Worm (Caenorhabditis elegans) whole organism, late embryonic: ENCODE data around the gene best-21.

Source experiments
- F13H6.1 ChIP-seq: sonication (generic microtip); optimal IDR thresholded peaks from 2 replicates; lab custom pipeline; 2016; ENCODE audit warnings: missing genetic modification characterization, missing compliant biosample characterization
- Y22D7AL.16 ChIP-seq: sonication (generic microtip); optimal IDR thresholded peaks from 2 replicates; lab custom pipeline; 2016; ENCODE audit warnings: missing genetic modification characterization, missing compliant biosample characterization
- ahr-1 ChIP-seq: sonication (generic microtip); optimal IDR thresholded peaks from 2 replicates; lab custom pipeline; 2016; ENCODE audit warnings: missing genetic modification characterization, missing compliant biosample characterization
- ama-1 ChIP-seq: fragments of 150-350 bp; optimal IDR thresholded peaks from 2 replicates; lab custom pipeline; 2014
- ceh-14 ChIP-seq: sonication (generic microtip); optimal IDR thresholded peaks from 2 replicates; lab custom pipeline; 2016; ENCODE audit warnings: missing genotype, missing genetic modification characterization, missing compliant biosample characterization
- ceh-18 ChIP-seq: sonication (generic microtip); optimal IDR thresholded peaks from 2 replicates; lab custom pipeline; 2016; ENCODE audit warnings: missing genetic modification characterization, missing compliant biosample characterization
- ceh-19 ChIP-seq: fragments of 200-800 bp; sonication (Bioruptor generic); optimal IDR thresholded peaks from 2 replicates; lab custom pipeline; 2018; ENCODE audit warnings: mild to moderate bottlenecking, missing genetic modification characterization, missing compliant biosample characterization
- ceh-22 ChIP-seq: sonication (generic microtip); optimal IDR thresholded peaks from 2 replicates; lab custom pipeline; 2017; ENCODE audit warnings: missing biosample characterization, missing genetic modification characterization
- ceh-30 ChIP-seq: fragments of 150-350 bp; optimal IDR thresholded peaks from 2 replicates; lab custom pipeline; 2014; ENCODE audit warnings: missing biosample characterization, missing genetic modification characterization
- ceh-31 ChIP-seq: sonication (generic microtip); optimal IDR thresholded peaks from 2 replicates; lab custom pipeline; 2016; ENCODE audit warnings: missing genetic modification characterization, missing compliant biosample characterization
- ceh-34 ChIP-seq: sonication (generic microtip); optimal IDR thresholded peaks from 2 replicates; lab custom pipeline; 2016; ENCODE audit warnings: mild to moderate bottlenecking, missing genetic modification characterization, missing compliant biosample characterization
- ceh-48 ChIP-seq: sonication (generic microtip); optimal IDR thresholded peaks from 2 replicates; lab custom pipeline; 2016; ENCODE audit warnings: missing genetic modification characterization, inconsistent platforms, missing compliant biosample characterization
- dmd-4 ChIP-seq: sonication (generic microtip); optimal IDR thresholded peaks from 2 replicates; lab custom pipeline; 2016; ENCODE audit warnings: borderline replicate concordance, missing genetic modification characterization, missing compliant biosample characterization
- dve-1 ChIP-seq: sonication (generic microtip); optimal IDR thresholded peaks from 2 replicates; lab custom pipeline; 2017; ENCODE audit warnings: antibody characterized with exemption, mild to moderate bottlenecking, missing genetic modification characterization, missing compliant biosample characterization
- elt-2 ChIP-seq: sonication (generic microtip); optimal IDR thresholded peaks from 2 replicates; lab custom pipeline; 2016; ENCODE audit warnings: missing genetic modification reagents, missing genetic modification characterization, missing compliant biosample characterization
- ets-4 ChIP-seq: sonication (generic microtip); optimal IDR thresholded peaks from 2 replicates; lab custom pipeline; 2016; ENCODE audit warnings: missing genetic modification characterization, missing compliant biosample characterization
- fkh-10 ChIP-seq: fragments of 150-350 bp; optimal IDR thresholded peaks from 2 replicates; lab custom pipeline; 2014; ENCODE audit warnings: missing biosample characterization, missing genetic modification reagents, missing genetic modification characterization
- fkh-6 ChIP-seq: sonication (generic microtip); optimal IDR thresholded peaks from 2 replicates; lab custom pipeline; 2016; ENCODE audit warnings: missing genetic modification characterization, missing compliant biosample characterization
- hlh-30 ChIP-seq: sonication (generic microtip); optimal IDR thresholded peaks from 2 replicates; lab custom pipeline; 2017; ENCODE audit warnings: antibody characterized with exemption, missing genetic modification characterization, missing compliant biosample characterization; ENCODE audit not compliant: insufficient read depth
- hlh-6 ChIP-seq: sonication (generic microtip); optimal IDR thresholded peaks from 2 replicates; lab custom pipeline; 2016; ENCODE audit warnings: missing genotype, missing genetic modification characterization, missing compliant biosample characterization
- lim-6 ChIP-seq: sonication (generic microtip); optimal IDR thresholded peaks from 2 replicates; lab custom pipeline; 2016; ENCODE audit warnings: missing genetic modification characterization, missing compliant biosample characterization
- nfya-1 ChIP-seq: sonication (generic microtip); optimal IDR thresholded peaks from 2 replicates; lab custom pipeline; 2017; ENCODE audit warnings: missing genetic modification characterization, mild to moderate bottlenecking, missing compliant biosample characterization, antibody characterized with exemption, moderate library complexity
- nhr-11 ChIP-seq: fragments of 150-350 bp; optimal IDR thresholded peaks from 2 replicates; lab custom pipeline; 2014; ENCODE audit warnings: missing biosample characterization, missing genetic modification characterization
- odd-2 ChIP-seq: sonication (generic microtip); optimal IDR thresholded peaks from 2 replicates; lab custom pipeline; 2017; ENCODE audit warnings: antibody characterized with exemption, mild to moderate bottlenecking, missing genetic modification characterization, missing compliant biosample characterization
- pat-9 ChIP-seq: fragments of 200-800 bp; sonication (Bioruptor generic); optimal IDR thresholded peaks from 2 replicates; lab custom pipeline; 2018; ENCODE audit warnings: mild to moderate bottlenecking, missing genetic modification characterization, moderate library complexity, missing compliant biosample characterization
- pha-2 ChIP-seq: sonication (generic microtip); optimal IDR thresholded peaks from 2 replicates; lab custom pipeline; 2017; ENCODE audit warnings: mild to moderate bottlenecking, missing genetic modification characterization, missing compliant biosample characterization
- pha-4 ChIP-seq: fragments of 150-350 bp; optimal IDR thresholded peaks from 2 replicates; lab custom pipeline; 2018; ENCODE audit warnings: missing biosample characterization, missing genetic modification reagents, missing genetic modification characterization
- pros-1 ChIP-seq: fragments of 150-350 bp; optimal IDR thresholded peaks from 2 replicates; lab custom pipeline; 2014; ENCODE audit warnings: missing biosample characterization, missing genetic modification reagents, missing genetic modification characterization
- rnt-1 ChIP-seq: sonication (generic microtip); optimal IDR thresholded peaks from 2 replicates; lab custom pipeline; 2016; ENCODE audit warnings: missing genetic modification characterization, missing compliant biosample characterization
- sdc-2 ChIP-seq: sonication (generic microtip); optimal IDR thresholded peaks from 2 replicates; lab custom pipeline; 2016; ENCODE audit warnings: missing genotype, missing genetic modification characterization, missing compliant biosample characterization
- sox-2 ChIP-seq: fragments of 200-800 bp; sonication (Bioruptor generic); IDR thresholded peaks from 2 replicates; pipeline ENCODE4 v1.3.6; 2022; ENCODE audit warnings: missing genetic modification reagents, missing genetic modification characterization, missing compliant biosample characterization
- tbx-2 ChIP-seq: sonication (generic microtip); optimal IDR thresholded peaks from 2 replicates; lab custom pipeline; 2016; ENCODE audit warnings: missing genetic modification characterization, missing compliant biosample characterization
- ttx-3 ChIP-seq: sonication (generic microtip); optimal IDR thresholded peaks from 2 replicates; lab custom pipeline; 2016; ENCODE audit warnings: missing genetic modification reagents, missing genetic modification characterization, missing compliant biosample characterization
- unc-42 ChIP-seq: sonication (generic microtip); optimal IDR thresholded peaks from 2 replicates; lab custom pipeline; 2016; ENCODE audit warnings: missing genotype, missing genetic modification characterization, missing compliant biosample characterization
- unc-86 ChIP-seq: sonication (generic microtip); optimal IDR thresholded peaks from 2 replicates; lab custom pipeline; 2016; ENCODE audit warnings: missing genetic modification characterization, missing compliant biosample characterization

The best-21 gene

DNA sequence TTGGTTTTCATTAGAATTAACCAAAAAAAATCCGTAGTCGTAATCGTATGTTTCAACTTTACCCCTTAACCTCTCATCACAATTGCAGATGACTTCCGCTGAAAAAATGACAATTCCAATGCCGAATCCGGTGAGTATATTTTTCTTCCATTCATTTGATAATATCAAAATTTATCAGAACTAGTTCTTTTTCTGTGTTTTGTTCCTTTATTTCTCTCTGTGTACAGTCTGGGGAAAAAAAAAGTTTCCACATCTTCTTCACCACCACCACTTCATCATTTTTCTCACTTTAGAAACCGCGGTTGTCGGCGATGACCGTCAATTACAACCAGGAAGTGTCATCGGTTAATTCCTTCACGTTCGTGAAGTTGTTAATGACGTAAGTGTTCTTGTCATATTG, at the start of gene best-21:
Gene best-21 (plus strand): TSS at position 301 of the 400 bp plus-strand sequence.
- TF ChIP-seq pat-9 (tag; lab: Kevin White, UChicago) (no peak), nhr-11 (tag; lab: Kevin White, UChicago) (no peak), rnt-1 (no peak), dve-1 (no peak), hlh-30 (tag; lab: Kevin White, UChicago) (no peak), pha-4 (tag; lab: Kevin White, UChicago) (no peak), lim-6 (no peak)

DNA sequence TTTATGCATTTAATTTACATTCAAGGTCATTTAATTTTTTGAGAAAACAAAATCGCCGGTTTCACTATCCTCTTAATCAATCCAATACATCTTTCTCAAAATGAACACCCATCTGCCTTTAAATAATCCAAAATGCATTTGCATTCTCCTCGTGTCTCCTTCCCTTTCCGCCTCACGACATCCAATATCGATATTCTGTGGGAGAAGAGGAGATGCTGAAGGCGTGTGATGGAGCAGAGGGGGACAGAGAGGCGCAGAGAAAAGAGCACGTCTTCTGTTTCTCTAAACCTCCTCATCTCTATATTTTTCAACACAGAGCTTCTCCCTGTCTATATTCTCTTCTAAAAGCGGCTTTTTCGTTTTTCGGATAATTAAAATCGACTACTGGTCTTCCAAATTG, 42.7 kb upstream of the best-21 start, which contains the start of gene Y73F8A.5:
Gene Y73F8A.5 (plus strand): TSS at position 321 of the 400 bp plus-strand sequence.
- no peak for TF ChIP-seq ets-4 (tag; lab: Kevin White, UChicago)
- peak; percentile 15 for TF ChIP-seq hlh-30 (tag; lab: Kevin White, UChicago)
- peak; percentile 27 for TF ChIP-seq ceh-14 (tag; lab: Kevin White, UChicago)
- TF ChIP-seq odd-2 (tag; lab: Kevin White, UChicago), result no peak
- TF ChIP-seq pat-9 (tag; lab: Kevin White, UChicago), result no peak
- no peak for TF ChIP-seq unc-86
- no peak for TF ChIP-seq ceh-18 (tag; lab: Kevin White, UChicago)
- TF ChIP-seq hlh-6, result no peak
- TF ChIP-seq ceh-48, result no peak
- TF ChIP-seq ceh-34 (tag; lab: Kevin White, UChicago), result no peak
- peak; percentile 81 for TF ChIP-seq unc-42
- TF ChIP-seq ceh-30, result no peak
- no peak for TF ChIP-seq pha-2 (tag; lab: Kevin White, UChicago)
- TF ChIP-seq pha-4 (tag; lab: Kevin White, UChicago), result no peak
- TF ChIP-seq fkh-10 (GFP tag; lab: Kevin White, UChicago), result no peak
- no peak for TF ChIP-seq lim-6
- TF ChIP-seq dmd-4 (tag; lab: Kevin White, UChicago), result no peak
- no peak for TF ChIP-seq ahr-1 (tag; lab: Kevin White, UChicago)
- peak; percentile 27 for TF ChIP-seq nfya-1 (tag; lab: Kevin White, UChicago)
- TF ChIP-seq ttx-3 (tag; lab: Kevin White, UChicago), result no peak
- peak; percentile 7 for TF ChIP-seq ceh-19 (GFP tag; lab: Kevin White, UChicago)
- TF ChIP-seq sdc-2 (tag; lab: Kevin White, UChicago), result no peak
- no peak for TF ChIP-seq F13H6.1 (tag; lab: Kevin White, UChicago)
- no peak for TF ChIP-seq ceh-22 (tag; lab: Kevin White, UChicago)
- TF ChIP-seq ceh-31 (tag; lab: Kevin White, UChicago), result peak; percentile 72
- TF ChIP-seq sox-2 (GFP tag; lab: Robert Waterston, UW), result no peak

DNA sequence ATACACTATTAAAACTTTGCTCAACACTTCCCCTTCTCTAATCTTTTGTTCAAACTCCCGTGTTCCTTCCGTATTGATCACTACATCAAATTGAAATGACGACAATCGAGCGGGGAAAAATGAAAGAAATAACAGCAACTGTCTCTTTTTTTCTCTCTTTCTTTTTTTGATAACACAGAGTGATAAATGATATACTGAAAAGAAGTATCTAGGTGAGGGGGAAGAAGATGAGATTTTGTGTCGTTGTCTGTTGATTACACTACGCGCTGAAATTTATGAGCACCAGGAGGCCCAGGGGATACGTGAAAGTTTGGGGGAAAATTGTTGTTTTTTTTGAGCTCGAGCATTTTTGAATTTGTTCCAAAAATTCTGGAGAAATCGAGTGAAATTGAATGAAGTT, 28.2 kb upstream of the best-21 start:
- TF ChIP-seq ceh-18 (tag; lab: Kevin White, UChicago) (peak; percentile 54), elt-2 (tag; lab: Kevin White, UChicago) (no peak)

DNA sequence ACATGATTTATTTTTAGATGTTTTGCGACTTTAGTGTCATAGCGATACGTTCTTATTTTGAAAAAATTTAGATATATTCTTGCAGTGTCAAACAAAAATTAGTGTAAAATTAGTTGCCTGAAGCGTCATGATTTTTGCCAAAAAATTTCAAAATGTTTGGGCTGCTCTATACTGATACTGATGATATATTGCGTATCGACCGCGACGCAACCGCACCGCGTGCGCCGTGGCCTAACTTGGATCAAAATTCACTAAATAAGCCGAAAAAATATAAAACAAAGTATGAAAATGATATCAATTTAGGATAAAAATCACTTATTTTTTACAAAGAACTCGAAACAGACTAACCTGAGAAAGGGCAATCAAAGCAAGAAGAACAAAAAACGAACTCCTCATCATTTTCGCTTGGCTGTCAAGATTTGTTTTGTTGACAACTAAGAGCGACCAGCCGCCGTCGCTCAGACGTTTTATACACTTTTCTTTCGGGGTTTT, 26.8 kb upstream of the best-21 start, which contains the start of gene ccg-1:
Gene ccg-1 (minus strand): TSS at position 442 of the 492 bp plus-strand sequence.
- TF ChIP-seq ama-1 (lab: Kevin White, UChicago), result no peak
- no peak for TF ChIP-seq ttx-3 (tag; lab: Kevin White, UChicago)
- TF ChIP-seq fkh-10 (GFP tag; lab: Kevin White, UChicago), result no peak
- TF ChIP-seq rnt-1, result no peak
- TF ChIP-seq odd-2 (tag; lab: Kevin White, UChicago), result no peak
- TF ChIP-seq ahr-1 (tag; lab: Kevin White, UChicago), result no peak
- no peak for TF ChIP-seq ceh-18 (tag; lab: Kevin White, UChicago)

DNA sequence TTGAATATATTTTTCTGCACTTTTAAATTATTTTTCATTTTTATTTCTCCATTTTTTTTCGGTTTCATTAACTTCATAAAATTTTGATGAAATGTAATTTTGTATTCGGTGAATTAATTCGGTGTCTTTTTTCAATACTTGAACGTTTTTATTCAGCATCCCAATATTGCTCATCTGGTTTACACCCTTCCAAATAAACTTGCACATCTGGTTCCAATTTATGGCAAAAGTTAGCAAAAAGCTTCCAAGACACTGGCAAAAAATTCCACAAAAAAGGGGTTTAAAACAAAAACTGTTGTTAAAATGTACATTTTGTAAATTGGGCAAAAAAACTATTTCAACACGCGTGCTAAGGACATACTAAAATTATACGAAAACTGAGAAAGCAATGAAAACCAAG, 22.0 kb upstream of the best-21 start:
- TF ChIP-seq ama-1 (lab: Kevin White, UChicago) (no peak), unc-86 (no peak), odd-2 (tag; lab: Kevin White, UChicago) (no peak), tbx-2 (tag; lab: Kevin White, UChicago) (no peak), ceh-48 (no peak), Y22D7AL.16 (tag; lab: Kevin White, UChicago) (no peak), nfya-1 (tag; lab: Kevin White, UChicago) (no peak), ceh-30 (no peak), rnt-1 (no peak), fkh-6 (tag; lab: Kevin White, UChicago) (no peak), dmd-4 (tag; lab: Kevin White, UChicago) (no peak), ceh-22 (tag; lab: Kevin White, UChicago) (no peak), pros-1 (tag; lab: Kevin White, UChicago) (no peak)
